Fruit fly (Drosophila melanogaster) whole organism, embryonic: ENCODE data around the gene Epp.

ENCODE experiments used
- Bgb ChIP-seq: fragments of 200-800 bp; sonication (Bioruptor generic); IDR thresholded peaks from 2 replicates; pipeline ENCODE4 v1.3.6; 2022; ENCODE audit warnings: missing biosample characterization, missing genetic modification characterization; ENCODE audit not compliant: partially characterized antibody
- BtbVII ChIP-seq: fragments of 200-800 bp; sonication (Bioruptor generic); optimal IDR thresholded peaks from 3 replicates; lab custom pipeline; 2017; ENCODE audit warnings: missing biosample characterization, mild to moderate bottlenecking, missing genetic modification characterization
- CG11398 ChIP-seq: fragments of 200-800 bp; sonication (Bioruptor generic); optimal IDR thresholded peaks from 2 replicates; lab custom pipeline; 2016; ENCODE audit warnings: missing biosample characterization, missing genetic modification characterization
- CG11456 ChIP-seq: fragments of 200-800 bp; sonication (Bioruptor generic); IDR thresholded peaks from 3 replicates; pipeline ENCODE4 v1.3.6; 2022; ENCODE audit warnings: missing biosample characterization, missing genetic modification characterization
- CG12155 ChIP-seq: fragments of 200-800 bp; sonication (Bioruptor generic); optimal IDR thresholded peaks from 3 replicates; lab custom pipeline; 2016; ENCODE audit warnings: missing biosample characterization, missing genetic modification characterization
- CG12299 ChIP-seq: fragments of 200-800 bp; sonication (Bioruptor generic); optimal IDR thresholded peaks from 2 replicates; lab custom pipeline; 2018; ENCODE audit warnings: missing biosample characterization, mild to moderate bottlenecking, missing genetic modification characterization
- CG13123 ChIP-seq: fragments of 200-800 bp; sonication (Bioruptor generic); optimal IDR thresholded peaks from 2 replicates; lab custom pipeline; 2016; ENCODE audit warnings: missing biosample characterization, missing genetic modification characterization
- CG15479 ChIP-seq: fragments of 200-800 bp; sonication (Bioruptor generic); optimal IDR thresholded peaks from 3 replicates; lab custom pipeline; 2019; ENCODE audit warnings: missing biosample characterization, mild to moderate bottlenecking, missing genetic modification characterization, moderate library complexity
- CG16815 ChIP-seq: fragments of 200-800 bp; sonication (Bioruptor generic); optimal IDR thresholded peaks from 3 replicates; lab custom pipeline; 2017; ENCODE audit warnings: missing biosample characterization, mild to moderate bottlenecking, missing genetic modification characterization
- CG17328 ChIP-seq: fragments of 200-800 bp; sonication (Bioruptor generic); IDR thresholded peaks from 2 replicates; pipeline ENCODE4 v1.3.6; 2022; ENCODE audit warnings: missing biosample characterization, missing genetic modification characterization
- CG2199 ChIP-seq: fragments of 200-800 bp; sonication (Bioruptor generic); IDR thresholded peaks from 3 replicates; pipeline ENCODE4 v1.3.6; 2022; ENCODE audit warnings: missing biosample characterization, missing genetic modification characterization
- CG30020 ChIP-seq: fragments of 200-800 bp; optimal IDR thresholded peaks from 2 replicates; lab custom pipeline; 2019; ENCODE audit warnings: missing biosample characterization, mild to moderate bottlenecking, missing genetic modification characterization, moderate library complexity
- CG3847 ChIP-seq: fragments of 200-800 bp; sonication (Bioruptor generic); IDR thresholded peaks from 2 replicates; pipeline ENCODE4 v1.3.6; 2022; ENCODE audit warnings: missing biosample characterization, missing genetic modification characterization
- CG4282 ChIP-seq: fragments of 200-800 bp; sonication (Bioruptor generic); optimal IDR thresholded peaks from 2 replicates; lab custom pipeline; 2016; ENCODE audit warnings: missing biosample characterization, missing genetic modification characterization
- CG4360 ChIP-seq: fragments of 200-800 bp; sonication (Bioruptor generic); IDR thresholded peaks from 2 replicates; pipeline ENCODE4 v1.3.6; 2022; ENCODE audit warnings: missing biosample characterization, missing genetic modification characterization
- CG5245 ChIP-seq: fragments of 200-800 bp; sonication (Bioruptor generic); optimal IDR thresholded peaks from 3 replicates; lab custom pipeline; 2016; ENCODE audit warnings: missing biosample characterization, missing genetic modification characterization
- CG7745 ChIP-seq: fragments of 200-800 bp; sonication (Bioruptor generic); optimal IDR thresholded peaks from 2 replicates; lab custom pipeline; 2018; ENCODE audit warnings: missing biosample characterization, mild to moderate bottlenecking, missing genetic modification characterization, moderate library complexity
- CG7786 ChIP-seq: fragments of 200-800 bp; sonication (Bioruptor generic); optimal IDR thresholded peaks from 2 replicates; lab custom pipeline; 2016; ENCODE audit warnings: missing biosample characterization, missing genetic modification characterization
- CG8281 ChIP-seq: fragments of 200-800 bp; sonication (Bioruptor generic); optimal IDR thresholded peaks from 2 replicates; lab custom pipeline; 2018; ENCODE audit warnings: missing biosample characterization, mild to moderate bottlenecking, missing genetic modification characterization, moderate library complexity
- CG9876 ChIP-seq: fragments of 200-800 bp; sonication (Bioruptor generic); optimal IDR thresholded peaks from 2 replicates; lab custom pipeline; 2016; ENCODE audit warnings: missing biosample characterization, missing genetic modification characterization
- Doc3 ChIP-seq: fragments of 200-800 bp; sonication (Bioruptor generic); IDR thresholded peaks from 3 replicates; pipeline ENCODE4 v1.3.6; 2022; ENCODE audit warnings: missing biosample characterization, missing genetic modification characterization; ENCODE audit not compliant: partially characterized antibody
- HLH3B ChIP-seq: fragments of 200-800 bp; sonication (Bioruptor generic); IDR thresholded peaks from 2 replicates; pipeline ENCODE4 v1.3.6; 2022; ENCODE audit warnings: missing biosample characterization, missing genetic modification characterization
- Hey ChIP-seq: fragments of 200-800 bp; sonication (Bioruptor generic); optimal IDR thresholded peaks from 3 replicates; lab custom pipeline; 2018; ENCODE audit warnings: missing biosample characterization, mild to moderate bottlenecking, missing genetic modification characterization
- Hr51 ChIP-seq, 2 experiments: fragments of 200-800 bp; sonication (Bioruptor generic); optimal IDR thresholded peaks; 2 replicates in 1 of 2; 3 replicates in 1 of 2; lab custom pipeline; 2016 to 2018; ENCODE audit warnings: missing biosample characterization in 2 of 2, missing genetic modification characterization in 2 of 2, mild to moderate bottlenecking in 1 of 2, moderate library complexity in 1 of 2
- Nf-YC ChIP-seq: fragments of 200-800 bp; optimal IDR thresholded peaks from 3 replicates; lab custom pipeline; 2019; ENCODE audit warnings: missing biosample characterization, mild to moderate bottlenecking, missing genetic modification characterization, moderate library complexity
- Sry-β ChIP-seq: fragments of 200-800 bp; sonication (Bioruptor generic); optimal IDR thresholded peaks from 2 replicates; lab custom pipeline; 2018; ENCODE audit warnings: missing biosample characterization, mild to moderate bottlenecking, missing genetic modification characterization, moderate library complexity
- TFAM ChIP-seq: fragments of 200-800 bp; sonication (Bioruptor generic); optimal IDR thresholded peaks from 2 replicates; lab custom pipeline; 2017; ENCODE audit warnings: missing biosample characterization, missing genetic modification characterization, inconsistent platforms
- al ChIP-seq: fragments of 200-800 bp; sonication (Bioruptor generic); IDR thresholded peaks from 2 replicates; pipeline ENCODE4 v1.3.6; 2022; ENCODE audit warnings: missing biosample characterization, missing genetic modification characterization
- ap ChIP-seq: fragments of 200-800 bp; sonication (Bioruptor generic); IDR thresholded peaks from 2 replicates; pipeline ENCODE4 v1.3.6; 2022; ENCODE audit warnings: missing biosample characterization, missing genetic modification characterization
- bbx ChIP-seq: fragments of 200-800 bp; sonication (Bioruptor generic); IDR thresholded peaks from 2 replicates; pipeline ENCODE4 v1.3.6; 2022; ENCODE audit warnings: missing biosample characterization, missing genetic modification characterization; ENCODE audit not compliant: partially characterized antibody
- cad ChIP-seq: fragments of >200 bp; optimal IDR thresholded peaks from 2 replicates; lab custom pipeline; 2017; ENCODE audit warnings: missing biosample characterization, missing genetic modification characterization
- dati ChIP-seq: fragments of 200-800 bp; sonication (Bioruptor generic); IDR thresholded peaks from 2 replicates; pipeline ENCODE4 v1.3.6; 2022; ENCODE audit warnings: missing biosample characterization, missing genetic modification characterization
- dmrt99B ChIP-seq: fragments of 200-800 bp; sonication (Bioruptor generic); optimal IDR thresholded peaks from 2 replicates; lab custom pipeline; 2018; ENCODE audit warnings: missing biosample characterization, mild to moderate bottlenecking, missing genetic modification characterization, moderate library complexity
- dysf ChIP-seq: fragments of 200-800 bp; sonication (Bioruptor generic); IDR thresholded peaks from 3 replicates; pipeline ENCODE4 v1.3.6; 2022; ENCODE audit warnings: missing biosample characterization, missing genetic modification characterization
- ems ChIP-seq: fragments of 200-800 bp; sonication (Bioruptor generic); optimal IDR thresholded peaks from 3 replicates; lab custom pipeline; 2016; ENCODE audit warnings: missing biosample characterization, missing genetic modification characterization
- grau ChIP-seq: fragments of 200-800 bp; optimal IDR thresholded peaks from 3 replicates; lab custom pipeline; 2019; ENCODE audit warnings: missing biosample characterization, mild to moderate bottlenecking, missing genetic modification characterization, moderate library complexity
- grn ChIP-seq: fragments of 200-800 bp; sonication (Bioruptor generic); optimal IDR thresholded peaks from 3 replicates; lab custom pipeline; 2017; ENCODE audit warnings: missing biosample characterization, missing genetic modification characterization
- hkb ChIP-seq, 2 experiments: fragments of 200-800 bp in 1 of 2; fragments of >200 bp in 1 of 2; sonication (Bioruptor generic) in 1 of 2; IDR thresholded peaks in 1 of 2; optimal IDR thresholded peaks in 1 of 2; 2 replicates each; pipeline versions ENCODE4 v1.3.6 to Lab custom; 2017 to 2022; ENCODE audit warnings: missing biosample characterization in 1 of 2, missing genetic modification characterization in 1 of 2
- hth ChIP-seq: fragments of >200 bp; optimal IDR thresholded peaks from 2 replicates; lab custom pipeline; 2017; ENCODE audit warnings: inconsistent platforms
- jigr1 ChIP-seq: fragments of 200-800 bp; sonication (Bioruptor generic); IDR thresholded peaks from 3 replicates; pipeline ENCODE4 v1.3.6; 2022; ENCODE audit warnings: missing biosample characterization, missing genetic modification characterization
- lab ChIP-seq: fragments of 200-800 bp; sonication (Bioruptor generic); optimal IDR thresholded peaks from 3 replicates; lab custom pipeline; 2017; ENCODE audit warnings: missing biosample characterization, missing genetic modification characterization, mild to moderate bottlenecking, moderate library complexity, missing genetic modification reagents
- nmo ChIP-seq: fragments of 200-800 bp; sonication (Bioruptor generic); optimal IDR thresholded peaks from 2 replicates; lab custom pipeline; 2018; ENCODE audit warnings: missing biosample characterization, mild to moderate bottlenecking, missing genetic modification characterization, moderate library complexity
- pfk ChIP-seq: fragments of 200-800 bp; sonication (Bioruptor generic); optimal IDR thresholded peaks from 2 replicates; lab custom pipeline; 2018; ENCODE audit warnings: missing biosample characterization, mild to moderate bottlenecking, missing genetic modification characterization, moderate library complexity
- ranshi ChIP-seq: fragments of 200-800 bp; sonication (Bioruptor generic); IDR thresholded peaks from 2 replicates; pipeline ENCODE4 v1.3.6; 2022; ENCODE audit warnings: missing biosample characterization, missing genetic modification characterization
- rib ChIP-seq: fragments of 200-800 bp; sonication (Bioruptor generic); IDR thresholded peaks from 2 replicates; pipeline ENCODE4 v1.3.6; 2022; ENCODE audit warnings: missing biosample characterization, missing genetic modification characterization
- vnd ChIP-seq: fragments of 200-800 bp; sonication (Bioruptor generic); IDR thresholded peaks from 3 replicates; pipeline ENCODE4 v1.3.6; 2022; ENCODE audit warnings: missing biosample characterization, missing genetic modification characterization; ENCODE audit not compliant: partially characterized antibody
- wdn ChIP-seq: fragments of 200-800 bp; sonication (Bioruptor generic); IDR thresholded peaks from 2 replicates; pipeline ENCODE4 v1.3.6; 2022; ENCODE audit warnings: missing biosample characterization, missing genetic modification characterization
- yki ChIP-seq: fragments of >200 bp; optimal IDR thresholded peaks from 3 replicates; lab custom pipeline; 2018

Epp gene

DNA sequence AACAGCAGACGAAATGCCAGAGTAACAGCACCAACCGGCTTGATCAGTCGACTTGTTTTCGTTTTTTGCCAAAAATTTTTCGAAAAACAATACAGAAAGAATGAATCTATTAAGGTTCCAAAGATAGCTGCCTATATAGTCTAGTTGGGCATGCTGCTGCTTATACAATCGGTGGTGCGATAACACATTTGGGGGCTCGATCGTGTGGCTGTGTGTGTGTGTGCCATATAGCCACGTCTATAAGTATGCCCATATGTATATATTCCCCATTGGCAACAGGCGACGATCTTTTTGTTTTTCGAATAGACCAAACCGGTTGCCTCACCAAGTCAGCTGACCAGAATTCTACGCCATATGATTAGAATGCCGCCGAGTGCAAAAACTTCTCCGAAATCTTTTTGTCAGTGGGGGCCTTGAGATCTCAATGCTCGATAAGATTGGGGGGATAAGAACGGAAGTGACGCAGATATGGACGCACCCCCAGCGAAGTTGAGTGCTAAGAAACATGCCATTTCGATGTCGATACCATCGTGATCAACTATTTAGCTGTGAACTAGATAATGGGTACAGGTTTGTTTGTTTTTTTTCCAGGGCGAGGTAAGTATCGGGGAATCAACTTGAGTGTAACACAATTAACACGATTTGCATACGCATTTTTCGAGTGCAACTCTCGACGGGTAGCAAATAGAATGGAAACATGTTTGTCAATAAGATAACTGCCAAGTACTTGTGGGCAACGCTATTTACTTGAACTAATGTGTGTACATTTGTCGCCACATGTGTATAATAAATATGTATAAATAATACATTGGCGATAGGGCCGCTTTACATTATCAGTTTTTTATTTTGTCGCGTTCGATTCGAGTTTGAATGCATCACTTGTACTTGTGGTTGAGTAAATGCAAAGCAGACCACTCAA lies 52.5 kb downstream of the Epp start (continued):
- TF ChIP-seq CG7745 (tag; lab: Kevin White, UChicago) (peak; percentile 87), TFAM (GFP tag; lab: Kevin White, UChicago) (peak; percentile 59), lab (GFP tag; lab: Kevin White, UChicago) (peak; percentile 93), CG5245 (GFP tag; lab: Kevin White, UChicago) (peak; percentile 63), nmo (GFP tag; lab: Kevin White, UChicago) (peak; percentile 50), dmrt99B (tag; lab: Kevin White, UChicago) (peak; percentile 78), CG7786 (GFP tag; lab: Kevin White, UChicago) (peak; percentile 24), dati (no peak), CG4282 (no peak), CG11398 (GFP tag; lab: Kevin White, UChicago) (peak; percentile 68), hkb (optimal IDR thresholded peaks at IDR 0.05; lab: Kevin White, UChicago) (no peak), hkb (GFP tag; IDR thresholded peaks at IDR 0.05; lab: Robert Waterston, UW) (peak; percentile 89), CG16815 (peak; percentile 28), CG15479 (GFP tag; lab: Kevin White, UChicago) (peak; percentile 69), Hr51 (GFP tag; optimal IDR thresholded peaks at IDR 0.05; lab: Kevin White, UChicago) (peak; percentile 39 to 40), ap (peak; percentile 29; the same call in 1 of the 2 replicates), pfk (GFP tag; lab: Kevin White, UChicago) (peak; percentile 77), CG3847 (GFP tag; lab: Robert Waterston, UW) (peak; percentile 19; the same call in 1 of the 2 replicates), bbx (no peak), jigr1 (GFP tag; lab: Robert Waterston, UW) (no peak), ems (GFP tag; lab: Kevin White, UChicago) (peak; percentile 3), CG30020 (tag; lab: Kevin White, UChicago) (peak; percentile 10), Sry-β (GFP tag; lab: Kevin White, UChicago) (peak; percentile 64), CG9876 (GFP tag; lab: Kevin White, UChicago) (peak; percentile 4), grau (tag; lab: Kevin White, UChicago) (peak; percentile 45), Nf-YC (tag; lab: Kevin White, UChicago) (peak; percentile 40), al (GFP tag; lab: Robert Waterston, UW) (no peak; the same call in 1 of the 2 replicates), CG13123 (GFP tag; lab: Kevin White, UChicago) (peak; percentile 81), CG8281 (tag; lab: Kevin White, UChicago) (peak; percentile 76), Hey (tag; lab: Kevin White, UChicago) (peak; percentile 87), yki (lab: Kevin White, UChicago) (no peak), grn (GFP tag; lab: Kevin White, UChicago) (peak; percentile 92), vnd (GFP tag; lab: Robert Waterston, UW) (no peak), hth (lab: Kevin White, UChicago) (no peak), CG17328 (GFP tag; lab: Robert Waterston, UW) (peak; percentile 80), rib (GFP tag; lab: Robert Waterston, UW) (peak; percentile 71), CG11456 (GFP tag; lab: Robert Waterston, UW) (peak; percentile 57; the same call in 1 of the 3 replicates), wdn (GFP tag; lab: Robert Waterston, UW) (no peak), Bgb (GFP tag; lab: Robert Waterston, UW) (no peak), dysf (GFP tag; lab: Robert Waterston, UW) (peak; percentile 41; the same call in 1 of the 3 replicates), ranshi (peak; percentile 85), cad (GFP tag; lab: Kevin White, UChicago) (no peak), BtbVII (GFP tag; lab: Kevin White, UChicago) (peak; percentile 72), CG4360 (peak; percentile 77), HLH3B (GFP tag; lab: Robert Waterston, UW) (peak; percentile 78; the same call in 1 of the 2 replicates), Doc3 (GFP tag; lab: Robert Waterston, UW) (no peak), CG12299 (tag; lab: Kevin White, UChicago) (peak; percentile 89), CG12155 (GFP tag; lab: Kevin White, UChicago) (peak; percentile 9), CG2199 (GFP tag; lab: Robert Waterston, UW) (no peak)
